Fruit fly (Drosophila melanogaster) S2 (cell line): Measurements from ENCODE around the gene CG11638.

ENCODE experiments used
- CG8478 ChIP-seq: fragments of >200 bp; optimal IDR thresholded peaks from 2 replicates; lab custom pipeline; 2018
- CTCF ChIP-seq, 2 experiments: fragments of >200 bp; optimal IDR thresholded peaks; 2 replicates each; lab custom pipeline; 2018

DNA sequence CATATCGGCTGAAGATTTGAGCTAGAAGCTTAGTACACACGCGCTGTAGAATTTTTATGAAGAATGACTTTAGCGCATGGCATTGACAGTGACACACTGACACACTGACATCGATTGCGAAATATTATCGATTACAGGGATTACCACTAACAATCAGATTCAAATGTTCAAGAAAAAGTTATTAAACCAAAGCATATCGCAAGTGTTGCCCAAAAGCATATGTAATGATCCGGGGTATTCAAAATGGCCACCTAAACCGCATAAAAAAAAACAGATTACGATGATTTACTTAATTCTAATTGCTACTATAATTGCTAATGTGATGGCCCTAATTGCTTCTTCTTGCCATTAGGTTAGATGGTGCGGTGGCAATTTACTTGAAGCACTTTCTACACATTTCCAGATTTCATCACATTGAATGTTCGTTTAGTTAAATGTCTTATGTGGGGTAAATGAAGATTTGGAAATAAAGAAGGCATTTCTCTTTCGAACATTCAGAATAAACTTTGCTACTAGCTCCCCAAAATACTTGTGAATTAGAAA lies 14.9 kb downstream of the CG11638 start, which contains the start of the genes TfIIA-S-2 and CG14631:
- TF ChIP-seq CG8478 (lab: Kevin White, UChicago) (no peak), CTCF (optimal IDR thresholded peaks at IDR 0.05; lab: Kevin White, UChicago) (no peak)
